Worm (Caenorhabditis elegans) whole organism, midembryonic: ENCODE data around the gene pek-1.

Experiments used
- T22C8.4 ChIP-seq: fragments of 200-800 bp; sonication (Bioruptor generic); IDR thresholded peaks from 2 replicates; pipeline ENCODE4 v1.3.6; 2022; ENCODE audit warnings: missing genetic modification characterization, missing compliant biosample characterization
- cog-1 ChIP-seq: sonication (generic microtip); optimal IDR thresholded peaks from 2 replicates; lab custom pipeline; 2016; ENCODE audit warnings: missing genetic modification characterization, missing compliant biosample characterization
- flt-1 ChIP-seq: fragments of 200-800 bp; sonication (Bioruptor generic); IDR thresholded peaks from 2 replicates; pipeline ENCODE4 v1.3.6; 2022; ENCODE audit warnings: missing genetic modification characterization, missing compliant biosample characterization
- klf-2 ChIP-seq: fragments of 200-800 bp; sonication (Bioruptor generic); conservative IDR thresholded peaks from 2 replicates; pipeline ENCODE4 v1.3.6; 2022; ENCODE audit warnings: missing genetic modification reagents, missing genetic modification characterization, missing compliant biosample characterization
- med-1 ChIP-seq: sonication (generic microtip); optimal IDR thresholded peaks from 2 replicates; lab custom pipeline; 2017; ENCODE audit warnings: missing genetic modification characterization, mild to moderate bottlenecking, missing compliant biosample characterization, antibody characterized with exemption, missing genetic modification reagents; ENCODE audit not compliant: insufficient read depth
- tab-1 ChIP-seq: fragments of 200-800 bp; sonication (Bioruptor generic); IDR thresholded peaks from 2 replicates; pipeline ENCODE4 v1.3.6; 2022; ENCODE audit warnings: missing genetic modification characterization, missing compliant biosample characterization
- ztf-29 ChIP-seq: fragments of 200-800 bp; sonication (Bioruptor generic); IDR thresholded peaks from 2 replicates; pipeline ENCODE4 v1.3.6; 2022; ENCODE audit warnings: missing genetic modification reagents, missing genetic modification characterization, missing compliant biosample characterization

DNA sequence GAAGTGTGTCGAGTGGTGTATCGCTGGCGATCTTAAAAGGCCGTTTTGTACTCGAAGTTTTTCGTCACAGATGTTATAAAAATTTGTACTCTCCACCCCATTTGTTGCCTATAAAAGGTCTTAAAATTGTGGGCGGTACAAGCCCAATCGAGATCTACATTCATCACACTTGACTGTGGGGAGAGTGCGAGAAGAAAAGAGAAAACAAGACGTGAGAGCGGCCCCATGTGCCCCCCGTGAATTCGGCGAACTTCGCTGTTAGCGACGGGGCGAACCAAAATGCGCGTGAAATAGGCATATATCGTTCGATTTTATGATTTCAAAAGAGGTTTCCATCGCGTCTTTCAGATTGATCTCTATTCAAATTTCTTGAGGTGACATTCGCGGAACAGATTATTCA lies 5.3 kb upstream of the pek-1 start, which contains the start of gene F46C3.6:
- no peak for TF ChIP-seq flt-1 (GFP tag; lab: Robert Waterston, UW)
- no peak for TF ChIP-seq med-1
- no peak for TF ChIP-seq tab-1 (GFP tag; lab: Robert Waterston, UW)
- no peak for TF ChIP-seq T22C8.4 (GFP tag; lab: Robert Waterston, UW)
- no peak for TF ChIP-seq cog-1
- no peak for TF ChIP-seq klf-2 (GFP tag; lab: Robert Waterston, UW)
- no peak for TF ChIP-seq ztf-29 (GFP tag; lab: Robert Waterston, UW)
